Worm (Caenorhabditis elegans) whole organism, L3 larva: Measurements from ENCODE around the gene Y40B10A.5.

Experiments used
- ceh-16 ChIP-seq: sonication (generic microtip); optimal IDR thresholded peaks from 2 replicates; lab custom pipeline; 2017; ENCODE audit warnings: missing biosample characterization, missing genetic modification characterization
- ceh-82 ChIP-seq: fragments of 150-350 bp; optimal IDR thresholded peaks from 2 replicates; lab custom pipeline; 2014; ENCODE audit warnings: missing biosample characterization, missing genetic modification characterization
- fos-1 ChIP-seq: fragments of 150-350 bp; optimal IDR thresholded peaks from 2 replicates; lab custom pipeline; 2014; ENCODE audit warnings: missing biosample characterization, missing genetic modification characterization
- nhr-11 ChIP-seq: fragments of 150-350 bp; optimal IDR thresholded peaks from 2 replicates; lab custom pipeline; 2014; ENCODE audit warnings: missing biosample characterization, missing genetic modification characterization
- nhr-67 ChIP-seq: fragments of 150-350 bp; optimal IDR thresholded peaks from 2 replicates; lab custom pipeline; 2014; ENCODE audit warnings: missing biosample characterization, missing genetic modification characterization
- skn-1 ChIP-seq: fragments of 150-350 bp; optimal IDR thresholded peaks from 2 replicates; lab custom pipeline; 2014; ENCODE audit warnings: missing biosample characterization, missing genetic modification characterization
- snpc-4 ChIP-seq: fragments of 150-350 bp; optimal IDR thresholded peaks from 2 replicates; lab custom pipeline; 2014; ENCODE audit warnings: missing biosample characterization, missing genetic modification characterization
- tbx-2 ChIP-seq: sonication (generic microtip); optimal IDR thresholded peaks from 2 replicates; lab custom pipeline; 2016; ENCODE audit warnings: mild to moderate bottlenecking, missing genetic modification characterization, missing compliant biosample characterization

DNA sequence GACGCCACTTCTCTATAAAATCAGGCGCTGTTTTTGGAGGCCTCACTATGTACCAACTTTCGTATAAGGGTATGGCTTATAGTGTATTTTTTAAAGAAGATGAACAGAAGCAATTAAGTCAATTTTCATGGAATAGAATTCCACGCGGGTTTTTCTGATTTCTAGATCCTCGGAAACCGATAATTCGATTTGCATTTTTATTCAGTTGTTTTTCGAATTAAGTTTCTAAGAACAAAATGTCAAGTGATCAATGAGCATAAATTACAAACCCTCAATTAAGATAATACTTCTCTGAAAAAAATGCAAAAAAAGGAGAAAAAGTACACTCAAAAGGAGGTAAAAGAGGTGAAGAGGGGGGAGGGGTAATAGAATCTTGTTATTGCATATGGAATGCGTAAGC, 24.6 kb downstream of the Y40B10A.5 start:
- no peak for TF ChIP-seq fos-1
- TF ChIP-seq ceh-82, result no peak
- TF ChIP-seq nhr-11 (tag; lab: Kevin White, UChicago), result no peak
- TF ChIP-seq nhr-67 (tag; lab: Kevin White, UChicago), result no peak
- no peak for TF ChIP-seq tbx-2 (tag; lab: Kevin White, UChicago)
- no peak for TF ChIP-seq ceh-16
- TF ChIP-seq snpc-4, result no peak
- no peak for TF ChIP-seq skn-1
